Worm (Caenorhabditis elegans): ENCODE results near the gene E01G4.6.

E01G4.6 gene

ce11 chrII:13507535-13507934 lies 25.3 kb downstream of the E01G4.6 start, which contains the start of gene nep-17:
nep-17 (plus strand) TSS chrII:13507819.
- TF ChIP-seq pha-4 (tag; optimal IDR thresholded peaks at IDR 0.05) (no peak), ceh-39 (tag; optimal IDR thresholded peaks at IDR 0.05) (no peak), zip-8 (tag; optimal IDR thresholded peaks at IDR 0.05) (no peak), ces-1 (GFP tag; optimal IDR thresholded peaks at IDR 0.05) (no peak), mls-2 (tag; optimal IDR thresholded peaks at IDR 0.05) (no peak), blmp-1 (tag; optimal IDR thresholded peaks at IDR 0.05) (no peak), mab-5 (tag; optimal IDR thresholded peaks at IDR 0.05) (no peak), elt-1 (tag; optimal IDR thresholded peaks at IDR 0.05; ENCODE audit: borderline replicate concordance, insufficient read depth) (no peak), ceh-83 (GFP tag; optimal IDR thresholded peaks at IDR 0.05) (no peak), sem-2 (GFP tag; optimal IDR thresholded peaks at IDR 0.05) (no peak), nhr-76 (tag; optimal IDR thresholded peaks at IDR 0.05) (no peak), flh-1 (GFP tag; optimal IDR thresholded peaks at IDR 0.05) (no peak)

- TF ChIP-seq unc-62 (GFP tag; optimal IDR thresholded peaks at IDR 0.05): no peak
- TF ChIP-seq unc-120 (tag; optimal IDR thresholded peaks at IDR 0.05; ENCODE audit: poor library complexity, severe bottlenecking): no peak
- no peak for TF ChIP-seq zip-8 (tag; optimal IDR thresholded peaks at IDR 0.05)
- TF ChIP-seq lsy-2 (tag; optimal IDR thresholded peaks at IDR 0.05): no peak
- no peak for TF ChIP-seq mep-1 (tag; optimal IDR thresholded peaks at IDR 0.05)
- no peak for TF ChIP-seq nhr-76 (tag; optimal IDR thresholded peaks at IDR 0.05)
- TF ChIP-seq hlh-1 (tag; optimal IDR thresholded peaks at IDR 0.05): no peak
- TF ChIP-seq ces-1 (GFP tag; optimal IDR thresholded peaks at IDR 0.05): no peak
- TF ChIP-seq mab-5 (tag; optimal IDR thresholded peaks at IDR 0.05): no peak
- TF ChIP-seq nhr-28 (tag; optimal IDR thresholded peaks at IDR 0.05): no peak
Observed at ce11 chrII:13508607-13509006, 26.4 kb downstream of the E01G4.6 start.

ce11 chrII:13515813-13516212 lies 33.6 kb downstream of the E01G4.6 start:
- TF ChIP-seq zip-8 (tag; optimal IDR thresholded peaks at IDR 0.05) (no peak), drap-1 (GFP tag; optimal IDR thresholded peaks at IDR 0.05) (no peak), snpc-4 (tag; optimal IDR thresholded peaks at IDR 0.05) (no peak), hlh-1 (tag; optimal IDR thresholded peaks at IDR 0.05) (no peak), nhr-12 (tag; optimal IDR thresholded peaks at IDR 0.05) (no peak), lin-32 (GFP tag; optimal IDR thresholded peaks at IDR 0.05) (no peak)

ce11 chrII:13517600-13517999 lies 35.4 kb downstream of the E01G4.6 start, which contains the start of gene sre-45:
sre-45 (plus strand) TSS chrII:13517900.
- no peak for TF ChIP-seq hlh-1 (tag; optimal IDR thresholded peaks at IDR 0.05)

ce11 chrII:13521179-13521616 lies 39.0 kb downstream of the E01G4.6 start:
- TF ChIP-seq lin-32 (GFP tag; optimal IDR thresholded peaks at IDR 0.05): no peak
- no peak for TF ChIP-seq unc-39 (tag; optimal IDR thresholded peaks at IDR 0.05)
- no peak for TF ChIP-seq nhr-237 (tag; optimal IDR thresholded peaks at IDR 0.05)
- TF ChIP-seq ham-2 (GFP tag; optimal IDR thresholded peaks at IDR 0.05): no peak
- TF ChIP-seq nhr-12 (tag; optimal IDR thresholded peaks at IDR 0.05): no peak
- TF ChIP-seq blmp-1 (tag; optimal IDR thresholded peaks at IDR 0.05): no peak
- no peak for TF ChIP-seq tbx-8 (GFP tag; optimal IDR thresholded peaks at IDR 0.05)
- no peak for TF ChIP-seq bed-3 (GFP tag; optimal IDR thresholded peaks at IDR 0.05)
- no peak for TF ChIP-seq sptf-1 (tag; optimal IDR thresholded peaks at IDR 0.05)
- no peak for TF ChIP-seq nhr-2 (tag; optimal IDR thresholded peaks at IDR 0.05)
- TF ChIP-seq drap-1 (GFP tag; optimal IDR thresholded peaks at IDR 0.05): no peak
- TF ChIP-seq sem-2 (GFP tag; optimal IDR thresholded peaks at IDR 0.05): no peak
- TF ChIP-seq zip-8 (tag; optimal IDR thresholded peaks at IDR 0.05): no peak
- TF ChIP-seq ceh-43 (GFP tag; optimal IDR thresholded peaks at IDR 0.05): no peak

ce11 chrII:13521977-13522404 lies 39.8 kb downstream of the E01G4.6 start:
- TF ChIP-seq cnd-1 (tag; optimal IDR thresholded peaks at IDR 0.05) (peak; percentile 4), zip-8 (tag; optimal IDR thresholded peaks at IDR 0.05) (no peak), elt-1 (tag; optimal IDR thresholded peaks at IDR 0.05; ENCODE audit: borderline replicate concordance, insufficient read depth) (no peak)
